Fruit fly (Drosophila melanogaster) whole organism, embryonic: ENCODE data around the gene rempA.

Experiments used
- Abd-B ChIP-seq: fragments of 200-800 bp; sonication (Bioruptor generic); optimal IDR thresholded peaks from 2 replicates; lab custom pipeline; 2018; ENCODE audit warnings: missing biosample characterization, mild to moderate bottlenecking, missing genetic modification characterization, moderate library complexity
- B-H2 ChIP-seq: fragments of 200-800 bp; sonication (Bioruptor generic); optimal IDR thresholded peaks from 2 replicates; lab custom pipeline; 2018; ENCODE audit warnings: missing biosample characterization, mild to moderate bottlenecking, missing genetic modification characterization
- CG10431 ChIP-seq: fragments of 200-800 bp; sonication (Bioruptor generic); optimal IDR thresholded peaks from 3 replicates; lab custom pipeline; 2018; ENCODE audit warnings: missing biosample characterization, mild to moderate bottlenecking, missing genetic modification characterization
- CG11696 ChIP-seq: fragments of 200-800 bp; sonication (Bioruptor generic); IDR thresholded peaks from 2 replicates; pipeline ENCODE4 v1.3.6; 2022; ENCODE audit warnings: missing biosample characterization, missing genetic modification characterization
- CG1529 ChIP-seq: fragments of 200-800 bp; sonication (Bioruptor generic); optimal IDR thresholded peaks from 3 replicates; lab custom pipeline; 2018; ENCODE audit warnings: missing biosample characterization, missing genetic modification characterization
- CG17328 ChIP-seq: fragments of 200-800 bp; sonication (Bioruptor generic); IDR thresholded peaks from 2 replicates; pipeline ENCODE4 v1.3.6; 2022; ENCODE audit warnings: missing biosample characterization, missing genetic modification characterization
- CG17612 ChIP-seq: fragments of 200-800 bp; sonication (Bioruptor generic); IDR thresholded peaks from 2 replicates; pipeline ENCODE4 v1.3.6; 2022; ENCODE audit warnings: missing biosample characterization, missing genetic modification characterization
- CG17802 ChIP-seq: fragments of 200-800 bp; sonication (Bioruptor generic); optimal IDR thresholded peaks from 2 replicates; lab custom pipeline; 2018; ENCODE audit warnings: missing biosample characterization, mild to moderate bottlenecking, missing genetic modification characterization, moderate library complexity
- CG1792 ChIP-seq: fragments of 200-800 bp; sonication (Bioruptor generic); optimal IDR thresholded peaks from 2 replicates; lab custom pipeline; 2016; ENCODE audit warnings: missing biosample characterization, missing genetic modification characterization
- CG18599 ChIP-seq: fragments of 200-800 bp; sonication (Bioruptor generic); optimal IDR thresholded peaks from 3 replicates; lab custom pipeline; 2017; ENCODE audit warnings: missing biosample characterization, missing genetic modification characterization, mild to moderate bottlenecking, moderate library complexity, missing genetic modification reagents
- CG2712 ChIP-seq: fragments of 200-800 bp; optimal IDR thresholded peaks from 3 replicates; lab custom pipeline; 2019; ENCODE audit warnings: missing biosample characterization, mild to moderate bottlenecking, missing genetic modification characterization, moderate library complexity
- CG2875 ChIP-seq: fragments of 200-800 bp; sonication (Bioruptor generic); optimal IDR thresholded peaks from 2 replicates; lab custom pipeline; 2017; ENCODE audit warnings: missing biosample characterization, mild to moderate bottlenecking, missing genetic modification characterization, missing genetic modification reagents
- CG30431 ChIP-seq: fragments of 200-800 bp; sonication (Bioruptor generic); optimal IDR thresholded peaks from 2 replicates; lab custom pipeline; 2017; ENCODE audit warnings: missing biosample characterization, missing genetic modification characterization
- CG34376 ChIP-seq: fragments of 200-800 bp; sonication (Bioruptor generic); optimal IDR thresholded peaks from 2 replicates; lab custom pipeline; 2018; ENCODE audit warnings: missing biosample characterization, mild to moderate bottlenecking, missing genetic modification characterization
- CG8359 ChIP-seq: fragments of 200-800 bp; sonication (Bioruptor generic); optimal IDR thresholded peaks from 2 replicates; lab custom pipeline; 2017; ENCODE audit warnings: missing biosample characterization, mild to moderate bottlenecking, missing genetic modification characterization, borderline replicate concordance
- CG9609 ChIP-seq: fragments of 200-800 bp; sonication (Bioruptor generic); optimal IDR thresholded peaks from 3 replicates; lab custom pipeline; 2016; ENCODE audit warnings: missing biosample characterization, missing genetic modification characterization
- CG9817 ChIP-seq: fragments of 200-800 bp; sonication (Bioruptor generic); optimal IDR thresholded peaks from 2 replicates; lab custom pipeline; 2018; ENCODE audit warnings: missing biosample characterization, mild to moderate bottlenecking, missing genetic modification characterization, moderate library complexity
- Dfd ChIP-seq, 2 experiments: fragments of >200 bp; optimal IDR thresholded peaks; 2 replicates each; lab custom pipeline; 2017; ENCODE audit warnings: missing biosample characterization in 2 of 2, missing genetic modification characterization in 2 of 2
- Dp ChIP-seq: fragments of 200-800 bp; sonication (Bioruptor generic); optimal IDR thresholded peaks from 2 replicates; lab custom pipeline; 2018; ENCODE audit warnings: missing biosample characterization, mild to moderate bottlenecking, missing genetic modification characterization, moderate library complexity
- ERR ChIP-seq: fragments of 200-800 bp; sonication (Bioruptor generic); optimal IDR thresholded peaks from 2 replicates; lab custom pipeline; 2016; ENCODE audit warnings: missing biosample characterization, missing genetic modification characterization
- Hmx ChIP-seq: fragments of 200-800 bp; sonication (Bioruptor generic); optimal IDR thresholded peaks from 2 replicates; lab custom pipeline; 2016; ENCODE audit warnings: missing biosample characterization, missing genetic modification characterization
- Hsf ChIP-seq: fragments of 200-800 bp; sonication (Bioruptor generic); optimal IDR thresholded peaks from 3 replicates; lab custom pipeline; 2016; ENCODE audit warnings: missing biosample characterization, missing genetic modification characterization
- Kr ChIP-seq: fragments of 200-800 bp; sonication (Bioruptor generic); optimal IDR thresholded peaks from 2 replicates; lab custom pipeline; 2017; ENCODE audit warnings: missing biosample characterization, mild to moderate bottlenecking, missing genetic modification characterization
- NC2β ChIP-seq: fragments of 200-800 bp; sonication (Bioruptor generic); optimal IDR thresholded peaks from 2 replicates; lab custom pipeline; 2016; ENCODE audit warnings: missing biosample characterization, missing genetic modification characterization
- Oli ChIP-seq: fragments of 200-800 bp; sonication (Bioruptor generic); optimal IDR thresholded peaks from 2 replicates; lab custom pipeline; 2018; ENCODE audit warnings: missing biosample characterization, mild to moderate bottlenecking, missing genetic modification characterization, moderate library complexity
- Opbp ChIP-seq: fragments of 200-800 bp; sonication (Bioruptor generic); IDR thresholded peaks from 3 replicates; pipeline ENCODE4 v1.3.6; 2022; ENCODE audit warnings: missing biosample characterization, missing genetic modification characterization; ENCODE audit not compliant: partially characterized antibody
- Poxn ChIP-seq: fragments of 200-800 bp; sonication (Bioruptor generic); IDR thresholded peaks from 2 replicates; pipeline ENCODE4 v1.3.6; 2022; ENCODE audit warnings: missing biosample characterization, missing genetic modification characterization
- Sox100B ChIP-seq: fragments of 200-800 bp; sonication (Bioruptor generic); optimal IDR thresholded peaks from 3 replicates; lab custom pipeline; 2018; ENCODE audit warnings: missing biosample characterization, mild to moderate bottlenecking, missing genetic modification characterization
- Sox102F ChIP-seq: fragments of 200-800 bp; sonication (Bioruptor generic); optimal IDR thresholded peaks from 2 replicates; lab custom pipeline; 2018; ENCODE audit warnings: missing biosample characterization, mild to moderate bottlenecking, missing genetic modification characterization, moderate library complexity
- Spps ChIP-seq: fragments of 200-800 bp; sonication (Bioruptor generic); optimal IDR thresholded peaks from 2 replicates; lab custom pipeline; 2018; ENCODE audit warnings: missing biosample characterization, mild to moderate bottlenecking, missing genetic modification characterization
- Sry-δ ChIP-seq: fragments of 200-800 bp; sonication (Bioruptor generic); optimal IDR thresholded peaks from 2 replicates; lab custom pipeline; 2016; ENCODE audit warnings: missing biosample characterization, missing genetic modification characterization
- Stat92E ChIP-seq, 3 experiments: fragments of >200 bp in 2 of 3; fragments of 200-800 bp in 1 of 3; sonication (Bioruptor generic) in 1 of 3; optimal IDR thresholded peaks; 2 replicates each; lab custom pipeline; 2017 to 2019; ENCODE audit warnings: missing biosample characterization in 3 of 3, missing genetic modification characterization in 3 of 3, mild to moderate bottlenecking in 1 of 3, moderate library complexity in 1 of 3
- TFAM ChIP-seq: fragments of 200-800 bp; sonication (Bioruptor generic); optimal IDR thresholded peaks from 2 replicates; lab custom pipeline; 2017; ENCODE audit warnings: missing biosample characterization, missing genetic modification characterization, inconsistent platforms
- Usf ChIP-seq: fragments of 200-800 bp; sonication (Bioruptor generic); optimal IDR thresholded peaks from 2 replicates; lab custom pipeline; 2017; ENCODE audit warnings: missing genotype, missing biosample characterization, missing genetic modification characterization
- Vsx1 ChIP-seq: fragments of 200-800 bp; sonication (Bioruptor generic); optimal IDR thresholded peaks from 2 replicates; lab custom pipeline; 2017; ENCODE audit warnings: missing biosample characterization, mild to moderate bottlenecking, missing genetic modification characterization, missing genetic modification reagents
- bowl ChIP-seq: fragments of 200-800 bp; sonication (Bioruptor generic); IDR thresholded peaks from 2 replicates; pipeline ENCODE4 v1.3.6; 2022; ENCODE audit warnings: missing biosample characterization, missing genetic modification characterization
- cato ChIP-seq: fragments of 200-800 bp; sonication (Bioruptor generic); optimal IDR thresholded peaks from 2 replicates; lab custom pipeline; 2016; ENCODE audit warnings: missing biosample characterization, missing genetic modification characterization, borderline replicate concordance
- corto ChIP-seq: fragments of 200-800 bp; sonication (Bioruptor generic); optimal IDR thresholded peaks from 2 replicates; lab custom pipeline; 2016; ENCODE audit warnings: missing biosample characterization, mild to moderate bottlenecking, missing genetic modification characterization, moderate library complexity
- crc ChIP-seq: fragments of 200-800 bp; sonication (Bioruptor generic); optimal IDR thresholded peaks from 2 replicates; lab custom pipeline; 2016; ENCODE audit warnings: missing biosample characterization, missing genetic modification characterization
- danr ChIP-seq: fragments of 200-800 bp; sonication (Bioruptor generic); IDR thresholded peaks from 2 replicates; pipeline ENCODE4 v1.3.6; 2022; ENCODE audit warnings: missing biosample characterization, missing genetic modification characterization
- disco-r ChIP-seq: fragments of 200-800 bp; sonication (Bioruptor generic); optimal IDR thresholded peaks from 2 replicates; lab custom pipeline; 2016; ENCODE audit warnings: missing biosample characterization, missing genetic modification characterization
- dmrt99B ChIP-seq: fragments of 200-800 bp; sonication (Bioruptor generic); optimal IDR thresholded peaks from 2 replicates; lab custom pipeline; 2018; ENCODE audit warnings: missing biosample characterization, mild to moderate bottlenecking, missing genetic modification characterization, moderate library complexity
- dysf ChIP-seq: fragments of 200-800 bp; sonication (Bioruptor generic); IDR thresholded peaks from 3 replicates; pipeline ENCODE4 v1.3.6; 2022; ENCODE audit warnings: missing biosample characterization, missing genetic modification characterization
- gcm ChIP-seq: fragments of 200-800 bp; sonication (Bioruptor generic); optimal IDR thresholded peaks from 2 replicates; lab custom pipeline; 2019; ENCODE audit warnings: missing biosample characterization, mild to moderate bottlenecking, missing genetic modification characterization, moderate library complexity
- gcm2 ChIP-seq: fragments of 200-800 bp; sonication (Bioruptor generic); optimal IDR thresholded peaks from 2 replicates; lab custom pipeline; 2016; ENCODE audit warnings: missing biosample characterization, missing genetic modification characterization
- gfzf ChIP-seq: fragments of 200-800 bp; sonication (Bioruptor generic); optimal IDR thresholded peaks from 2 replicates; lab custom pipeline; 2016; ENCODE audit warnings: missing biosample characterization, mild to moderate bottlenecking, missing genetic modification characterization, moderate library complexity
- kah ChIP-seq: fragments of 200-800 bp; sonication (Bioruptor generic); optimal IDR thresholded peaks from 2 replicates; lab custom pipeline; 2018; ENCODE audit warnings: missing biosample characterization, mild to moderate bottlenecking, missing genetic modification characterization
- pho ChIP-seq: fragments of 200-800 bp; sonication (Bioruptor generic); optimal IDR thresholded peaks from 2 replicates; lab custom pipeline; 2016; ENCODE audit warnings: missing biosample characterization, missing genetic modification characterization
- sim ChIP-seq: fragments of 200-800 bp; sonication (Bioruptor generic); IDR thresholded peaks from 2 replicates; pipeline ENCODE4 v1.3.6; 2022; ENCODE audit warnings: missing biosample characterization, missing genetic modification characterization
- vfl ChIP-seq: fragments of 200-800 bp; sonication (Bioruptor generic); optimal IDR thresholded peaks from 2 replicates; lab custom pipeline; 2016; ENCODE audit warnings: missing biosample characterization, missing genetic modification characterization

The rempA gene

DNA sequence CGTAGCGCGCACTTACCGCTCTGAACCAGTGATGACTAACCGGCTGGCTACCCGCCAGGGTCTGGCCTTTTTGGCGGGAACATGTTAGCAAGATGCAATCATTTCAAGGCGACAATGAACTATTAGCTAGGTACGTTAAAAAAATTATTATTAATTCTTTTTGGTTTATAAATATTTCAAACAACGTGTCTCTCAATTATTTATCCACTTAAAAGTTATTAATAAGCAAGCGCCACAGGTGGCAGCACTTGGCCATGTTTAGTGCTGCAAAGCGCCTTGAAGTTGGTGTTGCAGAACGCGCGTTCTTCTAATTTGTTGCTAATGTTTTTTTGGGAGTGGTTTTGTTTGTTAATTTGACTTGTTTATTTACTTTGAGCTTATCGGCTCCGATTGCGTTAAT lies 14.1 kb upstream of the rempA start, which contains the start of the genes Ipk2 and cold (continued):
- TF ChIP-seq dysf: peak; percentile 83
- TF ChIP-seq gcm: no peak
- TF ChIP-seq pho: peak; percentile 89
- TF ChIP-seq Stat92E (GFP tag; optimal IDR thresholded peaks at IDR 0.05; lab: Kevin White, UChicago): no peak
- TF ChIP-seq vfl: peak; percentile 85
- no peak for TF ChIP-seq Sox102F (GFP tag; lab: Kevin White, UChicago)
- TF ChIP-seq CG9817: peak; percentile 85
- TF ChIP-seq Opbp (GFP tag; lab: Robert Waterston, UW): peak; percentile 37; the same call in 1 of the 3 replicates
- no peak for TF ChIP-seq dmrt99B (tag; lab: Kevin White, UChicago)
- TF ChIP-seq CG2875 (GFP tag; lab: Kevin White, UChicago): peak; percentile 24
- TF ChIP-seq CG1529: peak; percentile 50
- TF ChIP-seq corto (GFP tag; lab: Kevin White, UChicago): no peak
- peak; percentile 71 for TF ChIP-seq CG1792 (GFP tag; lab: Kevin White, UChicago)
- TF ChIP-seq CG17802: peak; percentile 53
- TF ChIP-seq disco-r (GFP tag; lab: Kevin White, UChicago): peak; percentile 52
- peak; percentile 42 for TF ChIP-seq ERR (GFP tag; lab: Kevin White, UChicago)
- peak; percentile 82 for TF ChIP-seq CG2712
- TF ChIP-seq Dfd (GFP tag; optimal IDR thresholded peaks at IDR 0.05; lab: Kevin White, UChicago): no peak
- TF ChIP-seq CG18599 (GFP tag; lab: Kevin White, UChicago): peak; percentile 91
- peak; percentile 63 for TF ChIP-seq CG30431 (GFP tag; lab: Kevin White, UChicago)
- TF ChIP-seq NC2β (GFP tag; lab: Kevin White, UChicago): peak; percentile 64
- peak; percentile 41; the same call in 1 of the 2 replicates for TF ChIP-seq danr
- no peak for TF ChIP-seq Sox100B (GFP tag; lab: Kevin White, UChicago)
- TF ChIP-seq CG9609: peak; percentile 69
- TF ChIP-seq CG10431: peak; percentile 44
- peak; percentile 94 for TF ChIP-seq kah (GFP tag; lab: Kevin White, UChicago)
- peak; percentile 84 for TF ChIP-seq CG34376 (GFP tag; lab: Kevin White, UChicago)
- peak; percentile 53 for TF ChIP-seq gcm2 (GFP tag; lab: Kevin White, UChicago)
- peak; percentile 20 for TF ChIP-seq gfzf
- TF ChIP-seq B-H2: peak; percentile 87
- TF ChIP-seq Usf (GFP tag; lab: Kevin White, UChicago): peak; percentile 65
- TF ChIP-seq Spps: peak; percentile 29
- no peak for TF ChIP-seq Hmx (GFP tag; lab: Kevin White, UChicago)
- peak; percentile 63 for TF ChIP-seq Dp (GFP tag; lab: Kevin White, UChicago)
- TF ChIP-seq CG17612: peak; percentile 14; the same call in 1 of the 2 replicates
- TF ChIP-seq CG11696 (GFP tag; lab: Robert Waterston, UW): no peak
- 0 out of 2 replicates have a peak, but pooled peaks have one; percentile 11 for TF ChIP-seq CG17328 (GFP tag; lab: Robert Waterston, UW)
- TF ChIP-seq Sry-δ (GFP tag; lab: Kevin White, UChicago): peak; percentile 52
- TF ChIP-seq TFAM: no peak
- TF ChIP-seq Hsf: peak; percentile 87
- no peak for TF ChIP-seq CG8359 (GFP tag; lab: Kevin White, UChicago)
- no peak for TF ChIP-seq sim (GFP tag; lab: Robert Waterston, UW)
- TF ChIP-seq cato: peak; percentile 63
- peak; percentile 71 for TF ChIP-seq Oli (tag; lab: Kevin White, UChicago)
- no peak for TF ChIP-seq bowl (GFP tag; lab: Robert Waterston, UW)
- no peak for TF ChIP-seq crc (GFP tag; lab: Kevin White, UChicago)
- no peak for TF ChIP-seq Vsx1
- no peak for TF ChIP-seq Kr (GFP tag; lab: Kevin White, UChicago)
- TF ChIP-seq Abd-B (GFP tag; lab: Kevin White, UChicago): peak; percentile 86
- 0 out of 2 replicates have a peak, but pooled peaks have one; percentile 30 for TF ChIP-seq Poxn (GFP tag; lab: Robert Waterston, UW)
